Worm (Caenorhabditis elegans) whole organism, L3 larva: ENCODE measurements around the gene K05D4.9.

ENCODE experiments used
- aly-2 ChIP-seq: fragments of 150-350 bp; optimal IDR thresholded peaks from 2 replicates; lab custom pipeline; 2014; ENCODE audit warnings: missing biosample characterization, missing genetic modification characterization
- lsy-12 ChIP-seq: sonication (generic microtip); optimal IDR thresholded peaks from 2 replicates; lab custom pipeline; 2016; ENCODE audit warnings: mild to moderate bottlenecking, missing genetic modification characterization, missing compliant biosample characterization
- nhr-12 ChIP-seq: fragments of 150-350 bp; optimal IDR thresholded peaks from 2 replicates; lab custom pipeline; 2014; ENCODE audit warnings: missing biosample characterization, missing genetic modification characterization
- ztf-4 ChIP-seq: fragments of 150-350 bp; optimal IDR thresholded peaks from 2 replicates; lab custom pipeline; 2014; ENCODE audit warnings: missing biosample characterization, missing genetic modification characterization

ce11 chrV:16204888-16205287 is 33.3 kb upstream of the K05D4.9 start, which contains the start of gene irld-26:
- no peak for TF ChIP-seq nhr-12 (tag; lab: Kevin White, UChicago)
- TF ChIP-seq aly-2 (tag; lab: Kevin White, UChicago), result no peak
- no peak for TF ChIP-seq ztf-4 (tag; lab: Kevin White, UChicago)
- TF ChIP-seq lsy-12 (tag; lab: Kevin White, UChicago), result no peak
